Fruit fly (Drosophila melanogaster) whole organism, embryonic: ENCODE measurements around the gene CG15539.

Source experiments
- Adf1 ChIP-seq: fragments of 200-800 bp; sonication (Bioruptor generic); IDR thresholded peaks from 2 replicates; pipeline ENCODE4 v1.3.6; 2022; ENCODE audit warnings: missing biosample characterization, missing genetic modification characterization
- B-H1 ChIP-seq: fragments of 200-800 bp; sonication (Bioruptor generic); IDR thresholded peaks from 3 replicates; pipeline ENCODE4 v1.3.6; 2022; ENCODE audit warnings: missing biosample characterization, missing genetic modification characterization
- BtbVII ChIP-seq: fragments of 200-800 bp; sonication (Bioruptor generic); optimal IDR thresholded peaks from 3 replicates; lab custom pipeline; 2017; ENCODE audit warnings: missing biosample characterization, mild to moderate bottlenecking, missing genetic modification characterization
- CG10959 ChIP-seq: fragments of 200-800 bp; sonication (Bioruptor generic); IDR thresholded peaks from 2 replicates; pipeline ENCODE4 v1.3.6; 2022; ENCODE audit warnings: missing biosample characterization, missing genetic modification characterization
- CG11085 ChIP-seq: fragments of 200-800 bp; sonication (Bioruptor generic); IDR thresholded peaks from 2 replicates; pipeline ENCODE4 v1.3.6; 2022; ENCODE audit warnings: missing biosample characterization, missing genetic modification characterization
- CG12071 ChIP-seq: fragments of 200-800 bp; sonication (Bioruptor generic); optimal IDR thresholded peaks from 3 replicates; lab custom pipeline; 2018; ENCODE audit warnings: missing biosample characterization, mild to moderate bottlenecking, missing genetic modification characterization
- CG13894 ChIP-seq: fragments of 200-800 bp; sonication (Bioruptor generic); optimal IDR thresholded peaks from 3 replicates; lab custom pipeline; 2018; ENCODE audit warnings: missing biosample characterization, mild to moderate bottlenecking, missing genetic modification characterization, moderate library complexity
- CG16813 ChIP-seq: fragments of 200-800 bp; sonication (Bioruptor generic); IDR thresholded peaks from 3 replicates; pipeline ENCODE4 v1.3.6; 2022; ENCODE audit warnings: missing biosample characterization, missing genetic modification characterization; ENCODE audit not compliant: partially characterized antibody
- CG17361 ChIP-seq: fragments of 200-800 bp; sonication (Bioruptor generic); IDR thresholded peaks from 3 replicates; pipeline ENCODE4 v1.3.6; 2022; ENCODE audit warnings: missing biosample characterization, missing genetic modification characterization
- CG17829 ChIP-seq: fragments of 200-800 bp; optimal IDR thresholded peaks from 2 replicates; lab custom pipeline; 2019; ENCODE audit warnings: missing biosample characterization, mild to moderate bottlenecking, missing genetic modification characterization, moderate library complexity
- CG2199 ChIP-seq: fragments of 200-800 bp; sonication (Bioruptor generic); IDR thresholded peaks from 3 replicates; pipeline ENCODE4 v1.3.6; 2022; ENCODE audit warnings: missing biosample characterization, missing genetic modification characterization
- CG30431 ChIP-seq: fragments of 200-800 bp; sonication (Bioruptor generic); optimal IDR thresholded peaks from 2 replicates; lab custom pipeline; 2017; ENCODE audit warnings: missing biosample characterization, missing genetic modification characterization
- CG34422 ChIP-seq: fragments of 200-800 bp; sonication (Bioruptor generic); IDR thresholded peaks from 3 replicates; pipeline ENCODE4 v1.3.6; 2022; ENCODE audit warnings: missing biosample characterization, missing genetic modification characterization
- CG6813 ChIP-seq: fragments of 200-800 bp; sonication (Bioruptor generic); optimal IDR thresholded peaks from 2 replicates; lab custom pipeline; 2017; ENCODE audit warnings: missing biosample characterization, missing genetic modification characterization, mild to moderate bottlenecking, moderate library complexity, missing genetic modification reagents
- CG7963 ChIP-seq: fragments of 200-800 bp; sonication (Bioruptor generic); IDR thresholded peaks from 3 replicates; pipeline ENCODE4 v1.3.6; 2022; ENCODE audit warnings: missing biosample characterization, missing genetic modification characterization; ENCODE audit not compliant: partially characterized antibody
- CG8765 ChIP-seq: fragments of 200-800 bp; sonication (Bioruptor generic); IDR thresholded peaks from 2 replicates; pipeline ENCODE4 v1.3.6; 2022; ENCODE audit warnings: missing biosample characterization, missing genetic modification characterization
- CG9797 ChIP-seq: fragments of 200-800 bp; sonication (Bioruptor generic); optimal IDR thresholded peaks from 3 replicates; lab custom pipeline; 2018; ENCODE audit warnings: missing biosample characterization, mild to moderate bottlenecking, missing genetic modification characterization
- D19B ChIP-seq: fragments of 200-800 bp; sonication (Bioruptor generic); optimal IDR thresholded peaks from 2 replicates; lab custom pipeline; 2017; ENCODE audit warnings: missing biosample characterization, mild to moderate bottlenecking, missing genetic modification characterization
- Doc2 ChIP-seq: fragments of 200-800 bp; sonication (Bioruptor generic); IDR thresholded peaks from 2 replicates; pipeline ENCODE4 v1.3.6; 2022; ENCODE audit warnings: missing biosample characterization, missing genetic modification characterization
- Drgx ChIP-seq: fragments of 200-800 bp; sonication (Bioruptor generic); IDR thresholded peaks from 2 replicates; pipeline ENCODE4 v1.3.6; 2022; ENCODE audit warnings: missing biosample characterization, missing genetic modification characterization
- Ets65A ChIP-seq: fragments of 200-800 bp; sonication (Bioruptor generic); peaks from one replicate; lab custom pipeline; 2016; ENCODE audit warnings: missing biosample characterization, missing genetic modification characterization
- HLH54F ChIP-seq: fragments of 200-800 bp; sonication (Bioruptor generic); optimal IDR thresholded peaks from 3 replicates; lab custom pipeline; 2016; ENCODE audit warnings: missing biosample characterization, missing genetic modification characterization
- Hey ChIP-seq: fragments of 200-800 bp; sonication (Bioruptor generic); optimal IDR thresholded peaks from 3 replicates; lab custom pipeline; 2018; ENCODE audit warnings: missing biosample characterization, mild to moderate bottlenecking, missing genetic modification characterization
- Med ChIP-seq: fragments of 200-800 bp; sonication (Bioruptor generic); peaks from one replicate; lab custom pipeline; 2016; ENCODE audit warnings: missing biosample characterization, missing genetic modification characterization, mild to moderate bottlenecking, inconsistent platforms, moderate library complexity
- Meics ChIP-seq: fragments of 200-800 bp; sonication (Bioruptor generic); optimal IDR thresholded peaks from 2 replicates; lab custom pipeline; 2017; ENCODE audit warnings: missing biosample characterization, mild to moderate bottlenecking, missing genetic modification characterization
- Oaz ChIP-seq: fragments of 200-800 bp; sonication (Bioruptor generic); IDR thresholded peaks from 2 replicates; pipeline ENCODE4 v1.3.6; 2022; ENCODE audit warnings: missing biosample characterization, missing genetic modification characterization
- Ssrp ChIP-seq: fragments of 200-800 bp; sonication (Bioruptor generic); optimal IDR thresholded peaks from 2 replicates; lab custom pipeline; 2018; ENCODE audit warnings: missing biosample characterization, mild to moderate bottlenecking, missing genetic modification characterization, moderate library complexity
- Stat92E ChIP-seq, 3 experiments: fragments of >200 bp in 2 of 3; fragments of 200-800 bp in 1 of 3; sonication (Bioruptor generic) in 1 of 3; optimal IDR thresholded peaks; 2 replicates each; lab custom pipeline; 2017 to 2019; ENCODE audit warnings: missing biosample characterization in 3 of 3, missing genetic modification characterization in 3 of 3, mild to moderate bottlenecking in 1 of 3, moderate library complexity in 1 of 3
- bcd ChIP-seq: fragments of 200-800 bp; sonication (Bioruptor generic); optimal IDR thresholded peaks from 2 replicates; lab custom pipeline; 2017; ENCODE audit warnings: missing biosample characterization, mild to moderate bottlenecking, missing genetic modification characterization
- bowl ChIP-seq: fragments of 200-800 bp; sonication (Bioruptor generic); IDR thresholded peaks from 2 replicates; pipeline ENCODE4 v1.3.6; 2022; ENCODE audit warnings: missing biosample characterization, missing genetic modification characterization
- corto ChIP-seq: fragments of 200-800 bp; sonication (Bioruptor generic); optimal IDR thresholded peaks from 2 replicates; lab custom pipeline; 2016; ENCODE audit warnings: missing biosample characterization, mild to moderate bottlenecking, missing genetic modification characterization, moderate library complexity
- danr ChIP-seq: fragments of 200-800 bp; sonication (Bioruptor generic); IDR thresholded peaks from 2 replicates; pipeline ENCODE4 v1.3.6; 2022; ENCODE audit warnings: missing biosample characterization, missing genetic modification characterization
- dmrt99B ChIP-seq: fragments of 200-800 bp; sonication (Bioruptor generic); optimal IDR thresholded peaks from 2 replicates; lab custom pipeline; 2018; ENCODE audit warnings: missing biosample characterization, mild to moderate bottlenecking, missing genetic modification characterization, moderate library complexity
- eve ChIP-seq, 2 experiments: fragments of >200 bp; optimal IDR thresholded peaks; 2 replicates each; lab custom pipeline; 2017; ENCODE audit warnings: missing biosample characterization in 2 of 2, missing genetic modification characterization in 2 of 2
- fd64A ChIP-seq: fragments of 200-800 bp; sonication (Bioruptor generic); optimal IDR thresholded peaks from 3 replicates; lab custom pipeline; 2018; ENCODE audit warnings: missing biosample characterization, mild to moderate bottlenecking, missing genetic modification characterization
- fd96Cb ChIP-seq: fragments of 200-800 bp; sonication (Bioruptor generic); optimal IDR thresholded peaks from 2 replicates; lab custom pipeline; 2018; ENCODE audit warnings: missing biosample characterization, mild to moderate bottlenecking, missing genetic modification characterization, moderate library complexity
- hb ChIP-seq: fragments of 200-800 bp; sonication (Bioruptor generic); IDR thresholded peaks from 3 replicates; pipeline ENCODE4 v1.3.6; 2022; ENCODE audit warnings: missing biosample characterization, missing genetic modification characterization; ENCODE audit not compliant: partially characterized antibody
- hbn ChIP-seq: fragments of 200-800 bp; sonication (Bioruptor generic); IDR thresholded peaks from 2 replicates; pipeline ENCODE4 v1.3.6; 2022; ENCODE audit warnings: missing biosample characterization, missing genetic modification characterization; ENCODE audit not compliant: partially characterized antibody
- hth ChIP-seq: fragments of >200 bp; optimal IDR thresholded peaks from 2 replicates; lab custom pipeline; 2017; ENCODE audit warnings: inconsistent platforms
- kah ChIP-seq: fragments of 200-800 bp; sonication (Bioruptor generic); optimal IDR thresholded peaks from 2 replicates; lab custom pipeline; 2018; ENCODE audit warnings: missing biosample characterization, mild to moderate bottlenecking, missing genetic modification characterization
- klu ChIP-seq: fragments of 200-800 bp; sonication (Bioruptor generic); IDR thresholded peaks from 2 replicates; pipeline ENCODE4 v1.3.6; 2022; ENCODE audit warnings: missing biosample characterization, missing genetic modification characterization
- nau ChIP-seq: fragments of 200-800 bp; sonication (Bioruptor generic); optimal IDR thresholded peaks from 3 replicates; lab custom pipeline; 2017; ENCODE audit warnings: missing biosample characterization, mild to moderate bottlenecking, missing genetic modification characterization, missing genetic modification reagents
- peb ChIP-seq: fragments of 200-800 bp; sonication (Bioruptor generic); IDR thresholded peaks from 2 replicates; pipeline ENCODE4 v1.3.6; 2022; ENCODE audit warnings: missing biosample characterization, missing genetic modification characterization
- pho ChIP-seq: fragments of 200-800 bp; sonication (Bioruptor generic); optimal IDR thresholded peaks from 2 replicates; lab custom pipeline; 2016; ENCODE audit warnings: missing biosample characterization, missing genetic modification characterization
- pum ChIP-seq: fragments of 200-800 bp; sonication (Bioruptor generic); optimal IDR thresholded peaks from 2 replicates; lab custom pipeline; 2016; ENCODE audit warnings: missing biosample characterization, missing genetic modification characterization
- repo ChIP-seq: fragments of 200-800 bp; sonication (Bioruptor generic); optimal IDR thresholded peaks from 2 replicates; lab custom pipeline; 2016; ENCODE audit warnings: missing biosample characterization, missing genetic modification characterization
- sens-2 ChIP-seq: fragments of 200-800 bp; sonication (Bioruptor generic); IDR thresholded peaks from 2 replicates; pipeline ENCODE4 v1.3.6; 2022; ENCODE audit warnings: missing biosample characterization, missing genetic modification characterization
- stc ChIP-seq: fragments of 200-800 bp; sonication (Bioruptor generic); IDR thresholded peaks from 2 replicates; pipeline ENCODE4 v1.3.6; 2022; ENCODE audit warnings: missing biosample characterization, missing genetic modification characterization
- trh ChIP-seq: fragments of 200-800 bp; sonication (Bioruptor generic); optimal IDR thresholded peaks from 2 replicates; lab custom pipeline; 2016; ENCODE audit warnings: missing biosample characterization, missing genetic modification characterization

The CG15539 gene

DNA sequence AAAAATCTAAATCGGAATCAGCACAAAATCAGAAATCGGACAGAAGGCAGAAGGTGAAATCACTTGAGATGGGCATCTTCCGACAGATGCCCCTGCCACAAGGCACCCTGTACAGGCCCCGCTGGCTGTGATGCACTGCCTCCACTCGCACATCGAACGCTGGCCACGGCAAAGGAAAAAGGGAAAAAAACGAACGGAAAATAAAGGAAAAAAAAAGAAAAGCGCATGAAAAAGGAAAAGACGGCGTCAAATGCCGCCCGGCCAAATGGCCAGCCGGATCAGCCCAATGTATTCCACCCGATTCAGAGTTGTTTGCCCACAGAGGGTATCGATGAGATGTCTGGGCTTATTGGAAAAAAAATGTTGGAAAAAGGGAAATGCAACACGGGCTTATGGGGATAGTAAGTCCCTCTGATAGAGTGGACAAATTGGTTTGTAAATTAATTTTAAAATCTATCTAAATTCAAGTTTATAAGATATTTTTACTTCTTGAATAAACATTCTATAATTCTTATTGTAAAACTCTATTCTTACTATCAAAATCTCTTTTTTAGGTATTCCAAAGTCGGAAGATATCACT lies 25.4 kb downstream of the CG15539 start (continued):
- TF ChIP-seq sens-2 (GFP tag; lab: Robert Waterston, UW) (no peak), Meics (no peak), klu (no peak), CG2199 (GFP tag; lab: Robert Waterston, UW) (no peak), fd64A (GFP tag; lab: Kevin White, UChicago) (no peak), stc (GFP tag; lab: Robert Waterston, UW) (no peak), CG11085 (GFP tag; lab: Robert Waterston, UW) (no peak), CG30431 (GFP tag; lab: Kevin White, UChicago) (no peak), Adf1 (GFP tag; lab: Robert Waterston, UW) (no peak), CG17361 (peak; percentile 53; the same call in 2 of the 3 replicates), CG17829 (tag; lab: Kevin White, UChicago) (peak; percentile 15), Drgx (GFP tag; lab: Robert Waterston, UW) (0 out of 2 replicates have a peak, but pooled peaks have one; percentile 26), D19B (GFP tag; lab: Kevin White, UChicago) (peak; percentile 60), CG6813 (GFP tag; lab: Kevin White, UChicago) (no peak), eve (GFP tag; optimal IDR thresholded peaks at IDR 0.05; lab: Kevin White, UChicago) (no peak), Doc2 (GFP tag; lab: Robert Waterston, UW) (no peak), Ssrp (tag; lab: Kevin White, UChicago) (peak; percentile 30), bcd (peak; percentile 5)

DNA sequence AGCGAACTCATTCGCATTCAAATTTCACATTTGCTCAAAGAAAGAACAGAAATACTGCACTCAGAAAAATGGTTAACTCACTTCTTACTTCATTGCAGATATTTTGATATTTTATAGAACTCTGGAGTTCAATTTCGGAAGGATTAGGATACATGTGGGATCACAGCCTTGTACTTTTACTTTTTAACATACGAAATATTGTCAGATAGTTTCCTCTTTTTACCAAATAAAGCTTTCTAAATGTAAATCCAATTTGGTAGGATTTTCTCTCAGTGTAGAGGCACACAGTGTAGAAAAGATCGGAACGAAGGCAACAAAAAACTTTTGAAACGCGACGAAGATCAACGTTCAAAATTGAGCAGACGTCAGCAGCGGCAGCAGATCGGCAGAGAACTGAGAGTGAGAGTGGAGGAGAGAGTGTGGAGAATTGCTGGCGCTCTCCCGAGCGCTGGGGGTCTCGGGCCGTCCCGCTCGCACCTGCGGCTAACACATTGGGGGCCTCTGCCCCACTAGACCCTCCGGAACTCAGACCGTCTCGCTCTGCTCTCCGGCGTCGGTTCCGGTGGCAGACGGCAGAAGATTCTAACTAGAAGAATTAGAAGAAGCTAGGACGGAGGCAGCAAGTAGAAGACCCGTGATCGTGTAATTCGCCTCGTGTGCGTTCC lies 26.3 kb downstream of the CG15539 start, which contains the start of gene tmod:
Gene tmod, plus strand, starts transcription at position 619 of the 665 bp plus-strand sequence.
- TF ChIP-seq hth (lab: Kevin White, UChicago): no peak
- TF ChIP-seq CG10959 (GFP tag; lab: Robert Waterston, UW): no peak
- TF ChIP-seq repo (GFP tag; lab: Kevin White, UChicago): no peak
- no peak for TF ChIP-seq CG13894 (tag; lab: Kevin White, UChicago)
- TF ChIP-seq pum (GFP tag; lab: Kevin White, UChicago): peak; percentile 28
- TF ChIP-seq B-H1 (GFP tag; lab: Robert Waterston, UW): no peak
- TF ChIP-seq nau (GFP tag; lab: Kevin White, UChicago): peak; percentile 18
- TF ChIP-seq CG8765 (GFP tag; lab: Robert Waterston, UW): no peak
- TF ChIP-seq danr (GFP tag; lab: Robert Waterston, UW): no peak
- peak; percentile 19 for TF ChIP-seq HLH54F (GFP tag; lab: Kevin White, UChicago)
- peak; percentile 30 for TF ChIP-seq kah (GFP tag; lab: Kevin White, UChicago)
- no peak for TF ChIP-seq D19B (GFP tag; lab: Kevin White, UChicago)
- peak; percentile 30 for TF ChIP-seq BtbVII (GFP tag; lab: Kevin White, UChicago)
- no peak for TF ChIP-seq CG34422 (GFP tag; lab: Robert Waterston, UW)
- no peak for TF ChIP-seq CG12071 (GFP tag; lab: Kevin White, UChicago)
- TF ChIP-seq trh (GFP tag; lab: Kevin White, UChicago): no peak
- TF ChIP-seq Med (GFP tag; lab: Kevin White, UChicago): peak; percentile 81
- no peak for TF ChIP-seq hbn
- no peak for TF ChIP-seq sens-2 (GFP tag; lab: Robert Waterston, UW)
- peak; percentile 80 for TF ChIP-seq dmrt99B (tag; lab: Kevin White, UChicago)
- TF ChIP-seq Hey: no peak
- peak; percentile 91 for TF ChIP-seq Ets65A (GFP tag; lab: Kevin White, UChicago)
- TF ChIP-seq Oaz (GFP tag; lab: Robert Waterston, UW): no peak
- TF ChIP-seq CG7963 (GFP tag; lab: Robert Waterston, UW): no peak
- no peak for TF ChIP-seq CG16813 (GFP tag; lab: Robert Waterston, UW)
- no peak for TF ChIP-seq corto (GFP tag; lab: Kevin White, UChicago)
- no peak for TF ChIP-seq peb
- no peak for TF ChIP-seq bowl (GFP tag; lab: Robert Waterston, UW)
- TF ChIP-seq Stat92E (GFP tag; optimal IDR thresholded peaks at IDR 0.05; lab: Kevin White, UChicago): no peak
- TF ChIP-seq CG9797: no peak
- no peak for TF ChIP-seq pho (GFP tag; lab: Kevin White, UChicago)
- TF ChIP-seq fd96Cb (tag; lab: Kevin White, UChicago): peak; percentile 76
- TF ChIP-seq hb (GFP tag; lab: Robert Waterston, UW): no peak
